Worm (Caenorhabditis elegans) whole organism, young adult: ENCODE measurements around the gene vab-9.

Experiments
- Y53F4B.3 ChIP-seq: fragments of 200-800 bp; sonication (Bioruptor generic); IDR thresholded peaks from 2 replicates; pipeline ENCODE4 v1.3.6; 2022; ENCODE audit warnings: missing genetic modification reagents, missing genetic modification characterization, missing compliant biosample characterization
- rpc-1 ChIP-seq, 2 experiments: fragments of 150-350 bp in 1 of 2; sonication (generic microtip) in 1 of 2; optimal IDR thresholded peaks; 2 replicates each; lab custom pipeline; 2014 to 2018; ENCODE audit warnings: missing biosample characterization in 1 of 2, missing genetic modification characterization in 1 of 2, missing genetic modification reagents in 1 of 2, missing genotype in 1 of 2
- zim-3 ChIP-seq: sonication (generic microtip); optimal IDR thresholded peaks from 2 replicates; lab custom pipeline; 2017; ENCODE audit warnings: mild to moderate bottlenecking, missing genetic modification characterization, moderate library complexity, missing compliant biosample characterization

ce11 chrII:8631766-8632165 is 5.7 kb downstream of the vab-9 start:
- TF ChIP-seq Y53F4B.3, result no peak
- peak; percentile 53 for TF ChIP-seq rpc-1 (optimal IDR thresholded peaks at IDR 0.05; lab: Kevin White, UChicago)
- peak; percentile 76 for TF ChIP-seq rpc-1 (tag; optimal IDR thresholded peaks at IDR 0.05; lab: Kevin White, UChicago)
- TF ChIP-seq zim-3 (tag; lab: Kevin White, UChicago), result no peak
